Fruit fly (Drosophila melanogaster) whole organism: ENCODE data around the gene Yp1.

Experiments used
- CG8478 ChIP-seq: fragments of >200 bp; optimal IDR thresholded peaks from 2 replicates; lab custom pipeline; 2018; ENCODE audit warnings: inconsistent platforms
- Dll ChIP-seq: fragments of >200 bp; optimal IDR thresholded peaks from 2 replicates; lab custom pipeline; 2017
- EcR ChIP-seq, 2 experiments: fragments of >200 bp; optimal IDR thresholded peaks; 2 replicates each; lab custom pipeline; 2017; ENCODE audit warnings: missing biosample characterization in 2 of 2, missing genetic modification characterization in 2 of 2, missing genetic modification reagents in 2 of 2
- pan ChIP-seq: fragments of >200 bp; optimal IDR thresholded peaks from 2 replicates; lab custom pipeline; 2017
- psq ChIP-seq: fragments of >200 bp; optimal IDR thresholded peaks from 2 replicates; lab custom pipeline; 2017
- usp ChIP-seq: fragments of >200 bp; optimal IDR thresholded peaks from 2 replicates; lab custom pipeline; 2017; ENCODE audit warnings: missing biosample characterization, missing genetic modification characterization, mixed read lengths

The Yp1 gene

dm6 chrX:10053547-10053946, at the start of gene Yp1:
Yp1 (plus strand) TSS chrX:10053811.
- TF ChIP-seq pan = no peak

DNA sequence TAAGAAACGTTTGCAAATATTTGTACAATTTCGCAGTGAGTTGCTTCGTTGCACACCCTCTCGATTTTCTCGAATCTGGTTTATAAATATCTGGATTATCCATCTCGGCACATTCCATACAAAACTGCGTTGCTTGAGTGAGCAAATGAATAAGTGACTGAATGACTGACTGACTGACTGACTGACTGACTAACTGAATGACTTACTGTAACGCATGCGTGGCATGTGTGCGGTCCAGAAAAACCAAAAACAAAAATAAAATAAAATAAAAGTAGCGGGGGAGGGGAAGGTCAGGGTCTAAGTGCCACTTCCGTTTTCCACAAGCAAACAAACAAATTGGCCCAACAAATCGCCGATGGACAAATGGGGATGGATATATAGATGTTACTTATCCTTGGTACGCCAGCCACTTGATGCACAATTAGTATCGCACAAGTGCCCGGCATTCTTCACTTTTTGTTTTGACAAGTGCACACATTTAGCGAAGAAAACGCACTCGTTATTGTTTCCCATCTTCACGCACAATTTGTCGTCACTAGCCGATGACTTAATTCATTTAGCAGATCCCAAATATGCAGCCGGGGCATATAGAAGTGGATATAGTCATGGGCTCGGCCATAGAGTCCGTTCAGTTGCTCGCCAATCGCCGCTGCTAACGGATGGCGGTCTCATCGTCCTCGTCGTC, 44.9 kb upstream of the Yp1 start, which contains the start of gene CG33557:
TSS of gene CG33557 (plus strand) at position 635 of the 685 bp plus-strand sequence.
- TF ChIP-seq usp (no peak), EcR (GFP tag; optimal IDR thresholded peaks at IDR 0.05; lab: Kevin White, UChicago) (no peak), psq (no peak), CG8478 (lab: Kevin White, UChicago) (no peak), Dll (lab: Kevin White, UChicago) (no peak), pan (no peak)

DNA sequence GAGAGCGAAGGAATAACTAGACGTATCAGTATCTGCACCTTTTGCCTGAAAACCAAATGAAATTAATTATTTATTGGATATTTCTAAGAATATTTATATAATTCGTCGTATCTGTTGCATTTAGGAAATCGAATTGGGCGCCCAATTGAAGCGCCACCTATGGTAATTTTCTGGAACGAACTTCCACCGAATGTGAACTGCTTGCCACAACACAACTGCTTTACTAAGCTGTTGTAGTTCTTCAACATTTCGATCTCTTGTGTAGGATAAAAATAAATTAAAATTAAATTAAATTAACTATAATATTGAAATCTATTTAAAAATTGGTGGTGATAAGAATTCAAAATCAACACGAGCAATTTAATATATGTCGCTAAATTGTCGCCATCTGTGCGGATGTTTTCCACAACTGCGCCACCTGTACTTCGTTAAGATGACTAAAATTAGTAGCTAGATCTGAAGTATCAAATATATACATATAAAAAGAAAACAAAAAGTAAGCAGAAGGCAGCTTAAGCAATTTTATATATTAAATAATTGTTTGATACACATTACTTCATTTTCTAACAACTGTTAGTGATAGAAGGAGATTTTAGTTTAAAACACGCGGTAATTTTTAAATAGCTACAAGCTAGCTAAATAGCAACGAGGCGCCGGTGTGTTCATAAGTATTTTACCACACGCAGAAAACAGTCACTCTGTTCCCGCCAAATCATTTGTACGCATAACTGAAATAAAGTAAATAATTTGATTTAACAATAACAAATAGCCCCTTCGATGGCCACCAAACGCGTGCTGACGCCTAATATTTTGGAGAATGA, 43.6 kb upstream of the Yp1 start, which contains the start of gene Dna2:
TSS of gene Dna2 (plus strand) at position 688 of the 821 bp plus-strand sequence.
- TF ChIP-seq CG8478 (lab: Kevin White, UChicago) (no peak), EcR (GFP tag; optimal IDR thresholded peaks at IDR 0.05; lab: Kevin White, UChicago) (no peak), psq (no peak), pan (no peak), Dll (lab: Kevin White, UChicago) (no peak), usp (no peak)

dm6 chrX:10014738-10015703, 38.6 kb upstream of the Yp1 start:
- TF ChIP-seq usp = no peak
- no peak for TF ChIP-seq EcR (GFP tag; optimal IDR thresholded peaks at IDR 0.05; lab: Kevin White, UChicago)
- TF ChIP-seq pan = no peak
- TF ChIP-seq Dll (lab: Kevin White, UChicago) = no peak
- no peak for TF ChIP-seq CG8478 (lab: Kevin White, UChicago)
- TF ChIP-seq psq = no peak

DNA sequence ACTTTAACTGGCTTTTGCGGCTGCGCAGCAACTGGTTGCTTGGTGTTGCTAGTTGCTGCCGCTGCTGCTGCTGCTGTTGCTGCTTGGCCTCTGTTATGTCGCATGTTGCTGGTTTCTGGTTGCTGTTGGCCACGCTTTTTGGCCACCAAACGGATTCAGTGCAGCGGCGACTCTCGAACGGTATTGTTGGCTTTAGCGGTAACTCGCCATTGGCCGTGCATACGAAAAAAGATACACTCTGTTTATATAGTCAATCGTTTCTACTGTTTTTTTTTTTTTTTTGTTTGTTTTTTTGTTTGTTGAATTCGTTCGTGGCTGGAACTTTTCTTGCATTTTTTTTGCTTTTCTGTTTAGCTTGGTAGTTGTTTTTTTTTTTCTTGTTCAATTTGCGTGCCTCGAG, 36.9 kb upstream of the Yp1 start, which contains the start of gene Cht6:
TSS of gene Cht6 (plus strand) at position 122 of the 400 bp plus-strand sequence.
- TF ChIP-seq psq = no peak
- no peak for TF ChIP-seq EcR (GFP tag; optimal IDR thresholded peaks at IDR 0.05; lab: Kevin White, UChicago)
- no peak for TF ChIP-seq pan
- no peak for TF ChIP-seq usp
- no peak for TF ChIP-seq Dll (lab: Kevin White, UChicago)
- TF ChIP-seq CG8478 (lab: Kevin White, UChicago) = no peak

- TF ChIP-seq pan (no peak), psq (no peak), Dll (lab: Kevin White, UChicago) (no peak), usp (no peak), CG8478 (lab: Kevin White, UChicago) (no peak), EcR (GFP tag; optimal IDR thresholded peaks at IDR 0.05; lab: Kevin White, UChicago) (no peak)
These were observed 32.8 kb upstream of the Yp1 start for dm6 chrX:10020857-10021256.

- TF ChIP-seq CG8478 (lab: Kevin White, UChicago) (no peak), pan (no peak), Dll (lab: Kevin White, UChicago) (no peak), EcR (GFP tag; optimal IDR thresholded peaks at IDR 0.05; lab: Kevin White, UChicago) (no peak), usp (no peak), psq (no peak)
These were observed 31.8 kb upstream of the Yp1 start for dm6 chrX:10021809-10022208.

DNA sequence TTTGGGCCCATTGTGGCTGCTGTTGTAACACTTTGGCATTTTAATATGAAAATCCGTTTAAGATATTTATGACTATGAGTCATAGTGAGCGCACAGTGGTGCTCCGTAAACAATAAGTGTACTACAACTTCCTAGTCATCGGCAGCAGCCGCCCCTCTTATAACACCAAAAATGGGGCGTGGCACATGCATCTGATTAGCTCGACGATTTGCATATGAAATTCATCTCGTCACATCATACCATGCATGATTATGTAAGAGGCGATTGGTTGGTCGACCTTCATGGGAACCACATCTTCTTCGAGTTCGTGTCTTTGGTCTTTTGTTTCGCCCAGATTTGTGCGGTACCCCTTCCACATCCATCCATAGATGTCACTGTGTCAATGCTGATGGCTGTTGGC, 23.9 kb upstream of the Yp1 start:
- no peak for TF ChIP-seq EcR (GFP tag; optimal IDR thresholded peaks at IDR 0.05; lab: Kevin White, UChicago)
- no peak for TF ChIP-seq Dll (lab: Kevin White, UChicago)
- TF ChIP-seq CG8478 (lab: Kevin White, UChicago) = no peak
- TF ChIP-seq psq = no peak

DNA sequence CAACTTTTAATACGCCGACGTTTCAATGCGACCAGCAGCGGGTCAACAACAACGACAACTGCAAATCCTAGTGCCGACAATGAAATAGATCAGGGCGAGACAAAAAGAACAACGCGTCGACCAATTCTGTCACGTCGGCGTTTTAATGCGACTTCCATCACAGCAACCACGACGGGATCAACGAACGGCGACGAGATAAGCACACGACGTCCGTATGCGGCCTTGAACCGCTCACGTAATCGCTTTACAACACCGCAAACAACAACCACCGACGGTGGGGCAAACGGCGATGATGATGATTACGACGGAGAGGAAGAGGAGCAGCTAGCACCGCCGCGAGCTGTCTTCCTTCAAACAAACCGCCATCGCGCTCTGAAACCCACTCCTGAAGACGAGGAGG, 14.1 kb upstream of the Yp1 start:
- TF ChIP-seq psq (no peak), usp (no peak), CG8478 (lab: Kevin White, UChicago) (no peak), Dll (lab: Kevin White, UChicago) (no peak), pan (no peak), EcR (GFP tag; optimal IDR thresholded peaks at IDR 0.05; lab: Kevin White, UChicago) (no peak)

- TF ChIP-seq CG8478 (lab: Kevin White, UChicago) (no peak), EcR (GFP tag; optimal IDR thresholded peaks at IDR 0.05; lab: Kevin White, UChicago) (no peak), psq (no peak), usp (no peak), Dll (lab: Kevin White, UChicago) (no peak), pan (no peak)
These were observed 9.7 kb upstream of the Yp1 start for dm6 chrX:10043873-10044272.

DNA sequence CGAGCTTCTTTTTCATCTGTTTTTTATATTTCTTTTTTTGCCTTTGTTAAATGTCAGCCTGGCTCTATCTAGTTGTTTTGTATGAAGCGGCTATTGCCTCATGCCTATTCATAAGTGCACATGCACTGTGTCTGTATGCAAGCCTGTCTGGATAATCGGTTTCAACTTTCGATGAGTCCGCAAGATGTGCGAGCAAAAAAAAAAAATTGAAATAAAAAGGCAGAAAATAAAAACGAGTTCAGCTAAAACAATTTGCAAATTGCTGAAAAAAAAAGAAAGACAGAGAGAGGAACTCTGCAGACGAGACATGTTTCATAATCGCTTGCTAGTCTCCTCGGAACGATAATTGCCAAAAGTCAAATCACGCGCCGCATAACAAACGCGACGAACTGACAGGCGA, 7.8 kb upstream of the Yp1 start:
- TF ChIP-seq Dll (lab: Kevin White, UChicago) = no peak
- TF ChIP-seq psq = no peak
- TF ChIP-seq pan = no peak
- no peak for TF ChIP-seq EcR (GFP tag; optimal IDR thresholded peaks at IDR 0.05; lab: Kevin White, UChicago)
- TF ChIP-seq CG8478 (lab: Kevin White, UChicago) = no peak
- no peak for TF ChIP-seq usp

dm6 chrX:10046760-10047159, 6.9 kb upstream of the Yp1 start:
- TF ChIP-seq Dll (lab: Kevin White, UChicago) (no peak), pan (no peak), CG8478 (lab: Kevin White, UChicago) (no peak), psq (no peak), usp (no peak), EcR (GFP tag; optimal IDR thresholded peaks at IDR 0.05; lab: Kevin White, UChicago) (no peak)
